Worm (Caenorhabditis elegans) whole organism, L4 larva: Measurements from ENCODE around the gene ceh-24.

Experiments
- F10B5.3 ChIP-seq: sonication (generic microtip); optimal IDR thresholded peaks from 2 replicates; lab custom pipeline; 2016; ENCODE audit warnings: mild to moderate bottlenecking, missing genetic modification characterization, missing compliant biosample characterization
- F37D6.2 ChIP-seq: sonication (generic microtip); optimal IDR thresholded peaks from 2 replicates; lab custom pipeline; 2016; ENCODE audit warnings: mild to moderate bottlenecking, missing genetic modification characterization, missing compliant biosample characterization
- T26A8.4 ChIP-seq: fragments of 200-800 bp; sonication (Bioruptor generic); IDR thresholded peaks from 2 replicates; pipeline ENCODE4 v1.3.6; 2022; ENCODE audit warnings: missing genetic modification characterization, missing compliant biosample characterization
- ZK337.2 ChIP-seq: fragments of 200-800 bp; sonication (Bioruptor generic); IDR thresholded peaks from 2 replicates; pipeline ENCODE4 v1.3.6; 2022; ENCODE audit warnings: missing genetic modification reagents, missing genetic modification characterization, missing compliant biosample characterization
- ZK546.5 ChIP-seq, 2 experiments: sonication (generic microtip); optimal IDR thresholded peaks; 2 replicates each; lab custom pipeline; 2017; ENCODE audit warnings: missing biosample characterization in 2 of 2, missing genetic modification characterization in 2 of 2
- aha-1 ChIP-seq: fragments of 150-350 bp; peaks from one replicate; lab custom pipeline; 2014; ENCODE audit warnings: missing biosample characterization, missing genetic modification characterization
- aly-2 ChIP-seq: sonication (generic microtip); optimal IDR thresholded peaks from 2 replicates; lab custom pipeline; 2018; ENCODE audit warnings: missing biosample characterization, missing genetic modification characterization
- ama-1 ChIP-seq: fragments of 150-350 bp; optimal IDR thresholded peaks from 2 replicates; lab custom pipeline; 2014; ENCODE audit warnings: inconsistent platforms, mixed read lengths
- ceh-20 ChIP-seq: fragments of 200-800 bp; sonication (Bioruptor generic); IDR thresholded peaks from 2 replicates; pipeline ENCODE4 v1.3.6; 2022; ENCODE audit warnings: missing genetic modification reagents, missing genetic modification characterization, missing compliant biosample characterization
- ceh-32 ChIP-seq: sonication (generic microtip); optimal IDR thresholded peaks from 2 replicates; lab custom pipeline; 2016; ENCODE audit warnings: mild to moderate bottlenecking, missing genetic modification characterization, missing compliant biosample characterization; ENCODE audit not compliant: poor library complexity
- ces-1 ChIP-seq: fragments of 150-350 bp; sonication (generic microtip); optimal IDR thresholded peaks from 4 replicates; lab custom pipeline; 2014; ENCODE audit warnings: missing biosample characterization, missing genetic modification reagents, missing genetic modification characterization
- ctbp-1 ChIP-seq: fragments of 200-800 bp; sonication (Bioruptor generic); IDR thresholded peaks from 2 replicates; pipeline ENCODE4 v1.3.6; 2022; ENCODE audit warnings: missing genetic modification reagents, missing genetic modification characterization, missing compliant biosample characterization
- daf-16 ChIP-seq, 3 experiments: sonication (generic microtip); optimal IDR thresholded peaks; 2 replicates each; lab custom pipeline; 2016 to 2017; ENCODE audit warnings: missing genetic modification characterization in 3 of 3, missing genetic modification reagents in 3 of 3, mild to moderate bottlenecking in 2 of 3, missing compliant biosample characterization in 2 of 3, missing biosample characterization in 1 of 3, moderate library complexity in 1 of 3
- daf-8 ChIP-seq: fragments of 200-800 bp; sonication (Bioruptor generic); IDR thresholded peaks from 2 replicates; pipeline ENCODE4 v1.3.6; 2022; ENCODE audit warnings: missing genetic modification characterization, missing compliant biosample characterization
- dmd-6 ChIP-seq: fragments of 200-800 bp; sonication (Bioruptor generic); IDR thresholded peaks from 2 replicates; pipeline ENCODE4 v1.3.6; 2022; ENCODE audit warnings: missing genetic modification reagents, missing genetic modification characterization, missing compliant biosample characterization
- dmd-8 ChIP-seq: fragments of 200-800 bp; sonication (Bioruptor generic); IDR thresholded peaks from 2 replicates; pipeline ENCODE4 v1.3.6; 2022; ENCODE audit warnings: missing genetic modification characterization, missing compliant biosample characterization
- dmd-9 ChIP-seq: fragments of 200-800 bp; sonication (Bioruptor generic); IDR thresholded peaks from 2 replicates; pipeline ENCODE4 v1.3.6; 2022; ENCODE audit warnings: missing genetic modification reagents, missing genetic modification characterization, missing compliant biosample characterization
- duxl-1 ChIP-seq: sonication (generic microtip); optimal IDR thresholded peaks from 2 replicates; lab custom pipeline; 2016; ENCODE audit warnings: mild to moderate bottlenecking, missing genetic modification characterization, moderate library complexity, missing compliant biosample characterization; ENCODE audit not compliant: poor library complexity
- egl-43 ChIP-seq: fragments of 200-800 bp; sonication (Bioruptor generic); IDR thresholded peaks from 2 replicates; pipeline ENCODE4 v1.3.6; 2022; ENCODE audit warnings: missing genetic modification reagents, missing genetic modification characterization, missing compliant biosample characterization
- hif-1 ChIP-seq, 2 experiments: sonication (generic microtip); optimal IDR thresholded peaks; 2 replicates each; lab custom pipeline; 2016 to 2017; ENCODE audit warnings: missing compliant biosample characterization in 2 of 2, missing genetic modification characterization in 2 of 2, missing genetic modification reagents in 2 of 2, missing genotype in 2 of 2, mild to moderate bottlenecking in 1 of 2
- hlh-30 ChIP-seq: sonication (generic microtip); optimal IDR thresholded peaks from 2 replicates; lab custom pipeline; 2017; ENCODE audit warnings: antibody characterized with exemption, mild to moderate bottlenecking, missing genetic modification characterization, missing compliant biosample characterization; ENCODE audit not compliant: insufficient read depth
- hmg-1.1 ChIP-seq: fragments of 200-800 bp; sonication (Bioruptor generic); IDR thresholded peaks from 2 replicates; pipeline ENCODE4 v1.3.6; 2022; ENCODE audit warnings: missing genetic modification reagents, missing genetic modification characterization, missing compliant biosample characterization
- lin-1 ChIP-seq: fragments of 200-800 bp; sonication (Bioruptor generic); IDR thresholded peaks from 2 replicates; pipeline ENCODE4 v1.3.6; 2022; ENCODE audit warnings: missing genetic modification reagents, missing genetic modification characterization, missing compliant biosample characterization
- lin-29 ChIP-seq: fragments of 200-800 bp; sonication (Bioruptor generic); IDR thresholded peaks from 2 replicates; pipeline ENCODE4 v1.3.6; 2022; ENCODE audit warnings: missing genetic modification reagents, missing genetic modification characterization, missing compliant biosample characterization
- lsy-2 ChIP-seq, 2 experiments: fragments of 150-350 bp in 1 of 2; sonication (generic microtip) in 1 of 2; optimal IDR thresholded peaks; 2 replicates each; lab custom pipeline; 2014 to 2017; ENCODE audit warnings: missing biosample characterization in 2 of 2, missing genetic modification characterization in 2 of 2
- mdl-1 ChIP-seq, 2 experiments: fragments of 150-350 bp in 1 of 2; sonication (generic microtip) in 1 of 2; optimal IDR thresholded peaks; 2 replicates each; lab custom pipeline; 2014 to 2017; ENCODE audit warnings: missing biosample characterization in 2 of 2, missing genetic modification characterization in 2 of 2
- mes-2 ChIP-seq: sonication (generic microtip); optimal IDR thresholded peaks from 2 replicates; lab custom pipeline; 2016; ENCODE audit warnings: missing genotype, mild to moderate bottlenecking, missing genetic modification characterization, missing compliant biosample characterization; ENCODE audit not compliant: poor library complexity, severe bottlenecking
- mxl-3 ChIP-seq: fragments of 200-800 bp; sonication (Bioruptor generic); optimal IDR thresholded peaks from 2 replicates; lab custom pipeline; 2018; ENCODE audit warnings: mild to moderate bottlenecking, missing genetic modification characterization, missing compliant biosample characterization
- nhr-11 ChIP-seq: fragments of 150-350 bp; optimal IDR thresholded peaks from 2 replicates; lab custom pipeline; 2014; ENCODE audit warnings: missing biosample characterization, missing genetic modification characterization
- nhr-237 ChIP-seq: sonication (generic microtip); optimal IDR thresholded peaks from 2 replicates; lab custom pipeline; 2017; ENCODE audit warnings: missing biosample characterization, missing genetic modification characterization
- nhr-25 ChIP-seq: sonication (generic microtip); optimal IDR thresholded peaks from 2 replicates; lab custom pipeline; 2017; ENCODE audit warnings: missing genetic modification characterization, mild to moderate bottlenecking, missing compliant biosample characterization, antibody characterized with exemption, moderate library complexity, borderline replicate concordance; ENCODE audit not compliant: insufficient read depth
- nhr-28 ChIP-seq: fragments of 150-350 bp; optimal IDR thresholded peaks from 2 replicates; lab custom pipeline; 2014; ENCODE audit warnings: missing biosample characterization, missing genetic modification characterization
- nhr-41 ChIP-seq: fragments of 200-800 bp; sonication (Bioruptor generic); IDR thresholded peaks from 2 replicates; pipeline ENCODE4 v1.3.6; 2022; ENCODE audit warnings: missing genetic modification reagents, missing genetic modification characterization, missing compliant biosample characterization
- nhr-48 ChIP-seq: sonication (generic microtip); optimal IDR thresholded peaks from 2 replicates; lab custom pipeline; 2016; ENCODE audit warnings: mild to moderate bottlenecking, missing genetic modification characterization, missing compliant biosample characterization
- nhr-77 ChIP-seq: fragments of 150-350 bp; optimal IDR thresholded peaks from 2 replicates; lab custom pipeline; 2014; ENCODE audit warnings: missing biosample characterization, missing genetic modification characterization
- rbr-2 ChIP-seq: sonication (generic microtip); optimal IDR thresholded peaks from 2 replicates; lab custom pipeline; 2016; ENCODE audit warnings: missing genotype, missing genetic modification characterization, missing compliant biosample characterization
- skn-1 ChIP-seq: fragments of 150-350 bp; optimal IDR thresholded peaks from 2 replicates; lab custom pipeline; 2014; ENCODE audit warnings: missing biosample characterization, missing genetic modification characterization
- tag-97 ChIP-seq: fragments of 200-800 bp; sonication (Bioruptor generic); IDR thresholded peaks from 2 replicates; pipeline ENCODE4 v1.3.6; 2022; ENCODE audit warnings: missing genetic modification characterization, missing compliant biosample characterization
- unc-130 ChIP-seq: sonication (generic microtip); optimal IDR thresholded peaks from 2 replicates; lab custom pipeline; 2016; ENCODE audit warnings: missing genetic modification reagents, missing genetic modification characterization, missing compliant biosample characterization
- unc-39 ChIP-seq: sonication (generic microtip); optimal IDR thresholded peaks from 2 replicates; lab custom pipeline; 2017; ENCODE audit warnings: missing biosample characterization, missing genetic modification characterization
- unc-62 ChIP-seq, 3 experiments: fragments of 150-350 bp in 1 of 3; sonication (generic microtip); optimal IDR thresholded peaks in 2 of 3; peaks in 1 of 3; 1 replicate in 1 of 3; 2 replicates in 2 of 3; lab custom pipeline; 2014 to 2017; ENCODE audit warnings: missing biosample characterization in 3 of 3, missing genetic modification characterization in 3 of 3, missing genetic modification reagents in 3 of 3, missing genotype in 1 of 3
- zfp-2 ChIP-seq: sonication (generic microtip); optimal IDR thresholded peaks from 2 replicates; lab custom pipeline; 2016; ENCODE audit warnings: mild to moderate bottlenecking, missing genetic modification characterization, missing compliant biosample characterization
- zfp-3 ChIP-seq: fragments of 200-800 bp; sonication (Bioruptor generic); conservative IDR thresholded peaks from 2 replicates; pipeline ENCODE4 v1.3.6; 2022; ENCODE audit warnings: missing genetic modification reagents, missing genetic modification characterization, missing compliant biosample characterization

Gene ceh-24

ce11 chrV:13808462-13808867, 4.6 kb upstream of the ceh-24 start (continued):
- TF ChIP-seq daf-8 (no peak), nhr-25 (peak; percentile 28), ctbp-1 (GFP tag; lab: Robert Waterston, UW) (peak; percentile 66; the same call in 1 of the 2 replicates), aha-1 (peak; percentile 84), aly-2 (no peak), rbr-2 (tag; lab: Kevin White, UChicago) (peak; percentile 73), mdl-1 (tag; optimal IDR thresholded peaks at IDR 0.05; lab: Kevin White, UChicago) (peak in 1 of 2 experiments; percentile 78), zfp-3 (GFP tag; lab: Robert Waterston, UW) (no peak), dmd-6 (GFP tag; lab: Robert Waterston, UW) (peak; percentile 60), nhr-41 (GFP tag; lab: Robert Waterston, UW) (no peak), unc-39 (tag; lab: Kevin White, UChicago) (no peak), lin-1 (GFP tag; lab: Robert Waterston, UW) (0 out of 2 replicates have a peak, but pooled peaks have one; percentile 31), skn-1 (tag; lab: Kevin White, UChicago) (no peak), nhr-77 (peak; percentile 21), lsy-2 (tag; optimal IDR thresholded peaks at IDR 0.05; lab: Kevin White, UChicago) (peak; percentile 46 to 49), F10B5.3 (tag; lab: Kevin White, UChicago) (no peak), egl-43 (peak; percentile 55; the same call in 1 of the 2 replicates), hlh-30 (peak; percentile 49), tag-97 (GFP tag; lab: Robert Waterston, UW) (no peak), ama-1 (lab: Kevin White, UChicago) (no peak)

- TF ChIP-seq ces-1 (GFP tag; lab: Kevin White, UChicago) (peak; percentile 47), ceh-32 (tag; lab: Kevin White, UChicago) (no peak)
- TF ChIP-seq, all 104 proteins: peak for 1
These were observed 701 bp upstream of the ceh-24 start for ce11 chrV:13812330-13812729.

ce11 chrV:13816877-13817276, 3.8 kb downstream of the ceh-24 start, which contains the start of gene F55B12.2:
TSS of gene F55B12.2 (minus strand) at chrV:13816977.
- TF ChIP-seq aha-1 (peak; percentile 9), mxl-3 (no peak)

- peak; percentile 84 for TF ChIP-seq mes-2 (tag; lab: Kevin White, UChicago)
- TF ChIP-seq F37D6.2 (tag; lab: Kevin White, UChicago) = peak; percentile 36
- TF ChIP-seq hmg-1.1 (GFP tag; lab: Robert Waterston, UW) = 0 out of 2 replicates have a peak, but pooled peaks have one; percentile 59
- TF ChIP-seq lin-29 (GFP tag; lab: Robert Waterston, UW) = no peak
- no peak for TF ChIP-seq ama-1 (lab: Kevin White, UChicago)
- TF ChIP-seq mxl-3 = peak; percentile 57
- peak in 1 of 2 experiments; percentile 59 for TF ChIP-seq unc-62 (GFP tag; optimal IDR thresholded peaks at IDR 0.05 in 1 of 2; lab: Kevin White, UChicago)
- no peak for TF ChIP-seq unc-62 (tag; optimal IDR thresholded peaks at IDR 0.05; lab: Kevin White, UChicago)
- TF ChIP-seq zfp-2 (tag; lab: Kevin White, UChicago) = no peak
- no peak for TF ChIP-seq nhr-237
- peak; percentile 52 for TF ChIP-seq nhr-28 (tag; lab: Kevin White, UChicago)
- peak; percentile 98 for TF ChIP-seq aha-1
- TF ChIP-seq nhr-11 (tag; lab: Kevin White, UChicago) = peak; percentile 60
- peak; percentile 36 for TF ChIP-seq nhr-48
- TF ChIP-seq F10B5.3 (tag; lab: Kevin White, UChicago) = peak; percentile 23
- no peak for TF ChIP-seq aly-2
- TF ChIP-seq ZK337.2 = no peak
- no peak for TF ChIP-seq unc-130
- no peak for TF ChIP-seq nhr-41 (GFP tag; lab: Robert Waterston, UW)
- TF ChIP-seq dmd-8 = no peak
- TF ChIP-seq ZK546.5 (tag; optimal IDR thresholded peaks at IDR 0.05; lab: Kevin White, UChicago) = no peak
- no peak for TF ChIP-seq ceh-20 (GFP tag; lab: Robert Waterston, UW)
- TF ChIP-seq daf-16 (GFP tag; optimal IDR thresholded peaks at IDR 0.05; lab: Kevin White, UChicago) = no peak
- TF ChIP-seq daf-16 (tag; optimal IDR thresholded peaks at IDR 0.05; lab: Kevin White, UChicago) = peak; percentile 38
- TF ChIP-seq duxl-1 (tag; lab: Kevin White, UChicago) = peak; percentile 66
- TF ChIP-seq hif-1 (tag; optimal IDR thresholded peaks at IDR 0.05; lab: Kevin White, UChicago) = peak in 1 of 2 experiments; percentile 65
- TF ChIP-seq T26A8.4 (GFP tag; lab: Robert Waterston, UW) = no peak
- no peak for TF ChIP-seq dmd-9 (GFP tag; lab: Robert Waterston, UW)
These were observed 5.9 kb downstream of the ceh-24 start, which contains the start of gene sel-10 for ce11 chrV:13818824-13819408. TSS of gene sel-10 (plus strand) at chrV:13819361.
